Fruit fly (Drosophila melanogaster) whole organism, wandering third instar larva: ENCODE results near the gene Reph.

Experiments used
- Abd-B ChIP-seq: fragments of >200 bp; optimal IDR thresholded peaks from 2 replicates; lab custom pipeline; 2017; ENCODE audit warnings: missing biosample characterization, missing genetic modification characterization
- CG32264 ChIP-seq: fragments of 200-800 bp; sonication (Bioruptor generic); optimal IDR thresholded peaks from 2 replicates; lab custom pipeline; 2016; ENCODE audit warnings: missing biosample characterization, missing genetic modification characterization
- CG9705 ChIP-seq: fragments of 200-800 bp; sonication (Bioruptor generic); optimal IDR thresholded peaks from 2 replicates; lab custom pipeline; 2018; ENCODE audit warnings: missing biosample characterization, mild to moderate bottlenecking, missing genetic modification characterization
- Dfd ChIP-seq: fragments of >200 bp; optimal IDR thresholded peaks from 2 replicates; lab custom pipeline; 2017; ENCODE audit warnings: missing biosample characterization, missing genetic modification characterization
- Dif ChIP-seq: fragments of 200-275, 200-300 bp; sonication (Bioruptor generic); optimal IDR thresholded peaks from 2 replicates; lab custom pipeline; 2018; ENCODE audit warnings: missing biosample characterization, missing genetic modification characterization; ENCODE audit not compliant: partially characterized antibody
- GATAd ChIP-seq: sonication (Bioruptor generic); optimal IDR thresholded peaks from 2 replicates; lab custom pipeline; 2016; ENCODE audit warnings: missing biosample characterization, missing genetic modification characterization
- HLH106 ChIP-seq: fragments of 200-800 bp; optimal IDR thresholded peaks from 3 replicates; lab custom pipeline; 2019; ENCODE audit warnings: missing biosample characterization, mild to moderate bottlenecking, missing genetic modification characterization, moderate library complexity
- Hnf4 ChIP-seq: fragments of 200-800 bp; sonication (Bioruptor generic); optimal IDR thresholded peaks from 2 replicates; lab custom pipeline; 2016; ENCODE audit warnings: missing biosample characterization, mild to moderate bottlenecking, missing genetic modification characterization
- Hr78 ChIP-seq: fragments of >200 bp; optimal IDR thresholded peaks from 2 replicates; lab custom pipeline; 2017; ENCODE audit warnings: missing biosample characterization, missing genetic modification characterization
- Hr83 ChIP-seq: fragments of 200-300 bp; sonication (Bioruptor generic); optimal IDR thresholded peaks from 2 replicates; lab custom pipeline; 2016; ENCODE audit warnings: missing biosample characterization, mild to moderate bottlenecking, missing genetic modification characterization, moderate library complexity; ENCODE audit not compliant: poor library complexity, severe bottlenecking
- Jra ChIP-seq: sonication (Bioruptor generic); optimal IDR thresholded peaks from 2 replicates; lab custom pipeline; 2016; ENCODE audit warnings: missing biosample characterization, missing genetic modification characterization
- Mio ChIP-seq: sonication (Bioruptor generic); optimal IDR thresholded peaks from 2 replicates; lab custom pipeline; 2016; ENCODE audit warnings: missing biosample characterization, missing genetic modification characterization
- Myc ChIP-seq: fragments of >200 bp; optimal IDR thresholded peaks from 2 replicates; lab custom pipeline; 2017
- OdsH ChIP-seq: fragments of 200-800 bp; sonication (Bioruptor generic); optimal IDR thresholded peaks from 2 replicates; lab custom pipeline; 2016; ENCODE audit warnings: missing biosample characterization, mild to moderate bottlenecking, missing genetic modification characterization
- Rel ChIP-seq, 2 experiments: fragments of 200-800 bp; sonication (Bioruptor generic) in 1 of 2; optimal IDR thresholded peaks; 2 replicates in 1 of 2; 3 replicates in 1 of 2; lab custom pipeline; 2016 to 2019; ENCODE audit warnings: mild to moderate bottlenecking in 2 of 2, missing biosample characterization in 2 of 2, missing genetic modification characterization in 2 of 2, moderate library complexity in 1 of 2
- Sp1 ChIP-seq: fragments of 200-800 bp; sonication (Bioruptor generic); optimal IDR thresholded peaks from 3 replicates; lab custom pipeline; 2019; ENCODE audit warnings: missing biosample characterization, mild to moderate bottlenecking, missing genetic modification characterization, moderate library complexity
- Vsx2 ChIP-seq: fragments of 200-300, 225-300 bp; sonication (Bioruptor generic); optimal IDR thresholded peaks from 2 replicates; lab custom pipeline; 2018; ENCODE audit warnings: missing biosample characterization, missing genetic modification characterization; ENCODE audit not compliant: partially characterized antibody
- brk ChIP-seq: fragments of 200-800 bp; sonication (Bioruptor generic); optimal IDR thresholded peaks from 2 replicates; lab custom pipeline; 2016; ENCODE audit warnings: missing biosample characterization, mild to moderate bottlenecking, missing genetic modification characterization
- dl ChIP-seq, 2 experiments: fragments of 175-275, 200-275 bp in 1 of 2; fragments of 200-275 bp in 1 of 2; sonication (Bioruptor generic); optimal IDR thresholded peaks; lab custom pipeline; 2018; ENCODE audit warnings: mild to moderate bottlenecking in 2 of 2, missing biosample characterization in 2 of 2, missing genetic modification characterization in 2 of 2, moderate library complexity in 2 of 2; ENCODE audit not compliant: partially characterized antibody in 2 of 2, insufficient read depth in 1 of 2
- dmrt93B ChIP-seq: fragments of 200-800 bp; sonication (Bioruptor generic); optimal IDR thresholded peaks from 2 replicates; lab custom pipeline; 2018; ENCODE audit warnings: missing biosample characterization, mild to moderate bottlenecking, missing genetic modification characterization
- dsf ChIP-seq: sonication (Bioruptor generic); optimal IDR thresholded peaks from 2 replicates; lab custom pipeline; 2016; ENCODE audit warnings: missing biosample characterization, missing genetic modification characterization, borderline replicate concordance
- ey ChIP-seq: fragments of 200-800 bp; sonication (Bioruptor generic); optimal IDR thresholded peaks from 2 replicates; lab custom pipeline; 2016; ENCODE audit warnings: missing biosample characterization, missing genetic modification characterization
- foxo ChIP-seq, 2 experiments: fragments of 200-800 bp; sonication (Bioruptor generic); optimal IDR thresholded peaks; 2 replicates in 1 of 2; 3 replicates in 1 of 2; lab custom pipeline; 2016 to 2017; ENCODE audit warnings: missing biosample characterization in 2 of 2, missing genetic modification characterization in 2 of 2
- fru ChIP-seq: fragments of 200-800 bp; sonication (Bioruptor generic); optimal IDR thresholded peaks from 3 replicates; lab custom pipeline; 2016; ENCODE audit warnings: missing biosample characterization, mild to moderate bottlenecking, missing genetic modification characterization
- h ChIP-seq: fragments of 200-800 bp; sonication (Bioruptor generic); optimal IDR thresholded peaks from 3 replicates; lab custom pipeline; 2016; ENCODE audit warnings: missing biosample characterization, mild to moderate bottlenecking, missing genetic modification characterization
- jim ChIP-seq: fragments of 175-275, 200-325 bp; sonication (Bioruptor generic); optimal IDR thresholded peaks from 2 replicates; lab custom pipeline; 2016; ENCODE audit warnings: missing biosample characterization, mild to moderate bottlenecking, missing genetic modification characterization
- pan ChIP-seq: fragments of >200 bp; optimal IDR thresholded peaks from 2 replicates; lab custom pipeline; 2017
- psq ChIP-seq: fragments of 200-800 bp; sonication (Bioruptor generic); optimal IDR thresholded peaks from 3 replicates; lab custom pipeline; 2017; ENCODE audit warnings: missing biosample characterization, mild to moderate bottlenecking, missing genetic modification characterization, moderate library complexity
- rgr ChIP-seq: fragments of 200-800 bp; sonication (Bioruptor generic); optimal IDR thresholded peaks from 3 replicates; lab custom pipeline; 2016; ENCODE audit warnings: missing biosample characterization, mild to moderate bottlenecking, missing genetic modification characterization
- sage ChIP-seq: fragments of 200-800 bp; sonication (Bioruptor generic); optimal IDR thresholded peaks from 2 replicates; lab custom pipeline; 2016; ENCODE audit warnings: missing biosample characterization, mild to moderate bottlenecking, missing genetic modification characterization
- sv ChIP-seq: fragments of 200-800 bp; sonication (Bioruptor generic); optimal IDR thresholded peaks from 3 replicates; lab custom pipeline; 2016; ENCODE audit warnings: missing biosample characterization, missing genetic modification characterization
- tai ChIP-seq: sonication (Bioruptor generic); optimal IDR thresholded peaks from 2 replicates; lab custom pipeline; 2016; ENCODE audit warnings: missing biosample characterization, missing genetic modification characterization
- usp ChIP-seq: fragments of >200 bp; optimal IDR thresholded peaks from 2 replicates; lab custom pipeline; 2017; ENCODE audit warnings: missing biosample characterization, missing genetic modification characterization
- woc ChIP-seq: sonication (Bioruptor generic); optimal IDR thresholded peaks from 2 replicates; lab custom pipeline; 2016; ENCODE audit warnings: missing biosample characterization, mild to moderate bottlenecking, missing genetic modification characterization

The Reph gene

dm6 chr2L:3844135-3844534 lies 40.8 kb downstream of the Reph start (continued):
- peak; percentile 59 for TF ChIP-seq Hnf4
- no peak for TF ChIP-seq Dif (GFP tag; lab: Kevin White, UChicago)
- TF ChIP-seq usp (GFP tag; lab: Kevin White, UChicago), result no peak
- no peak for TF ChIP-seq CG9705 (GFP tag; lab: Kevin White, UChicago)
- peak; percentile 10 for TF ChIP-seq brk
- peak; percentile 59 for TF ChIP-seq ey
- TF ChIP-seq dmrt93B, result no peak
- no peak for TF ChIP-seq dsf (GFP tag; lab: Kevin White, UChicago)
- TF ChIP-seq CG32264 (GFP tag; lab: Kevin White, UChicago), result no peak
- no peak for TF ChIP-seq h

dm6 chr2L:3844898-3845713 lies 41.8 kb downstream of the Reph start:
- TF ChIP-seq psq (GFP tag; lab: Kevin White, UChicago) (no peak), Myc (no peak)
- TF ChIP-seq, all 38 proteins: peak for 0

DNA sequence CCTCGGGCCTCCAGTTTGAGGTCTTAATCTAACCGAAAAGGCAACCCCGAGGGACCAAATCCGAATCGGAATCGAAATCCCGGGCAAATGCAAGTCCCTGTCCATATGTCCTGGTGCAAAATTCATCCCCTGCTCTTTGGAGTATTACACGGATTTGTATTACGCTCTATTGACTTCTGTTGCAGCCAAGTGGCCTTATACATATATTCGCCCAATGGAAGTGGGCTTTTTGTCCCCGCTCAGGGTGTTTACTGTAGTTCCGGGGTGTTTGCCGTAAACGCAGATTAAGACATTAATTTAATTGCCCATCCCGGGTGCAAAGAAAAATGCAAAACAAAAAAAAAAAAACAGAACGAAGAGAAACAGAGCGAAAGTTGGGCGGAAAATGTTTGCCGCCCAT lies 43.2 kb downstream of the Reph start:
- no peak for TF ChIP-seq Jra (GFP tag; lab: Kevin White, UChicago)
- TF ChIP-seq Hr78, result no peak
- no peak for TF ChIP-seq sage (GFP tag; lab: Kevin White, UChicago)
- TF ChIP-seq tai, result no peak
- no peak for TF ChIP-seq Hr83 (GFP tag; lab: Kevin White, UChicago)

- TF ChIP-seq Hnf4, result no peak
- no peak for TF ChIP-seq CG32264 (GFP tag; lab: Kevin White, UChicago)
- no peak for TF ChIP-seq dsf (GFP tag; lab: Kevin White, UChicago)
- TF ChIP-seq Myc, result no peak
- no peak for TF ChIP-seq fru (GFP tag; lab: Kevin White, UChicago)
- TF ChIP-seq HLH106 (tag; lab: Kevin White, UChicago), result peak; percentile 18
- no peak for TF ChIP-seq Mio (GFP tag; lab: Kevin White, UChicago)
Observed at dm6 chr2L:3847908-3848307, 44.6 kb downstream of the Reph start.

DNA sequence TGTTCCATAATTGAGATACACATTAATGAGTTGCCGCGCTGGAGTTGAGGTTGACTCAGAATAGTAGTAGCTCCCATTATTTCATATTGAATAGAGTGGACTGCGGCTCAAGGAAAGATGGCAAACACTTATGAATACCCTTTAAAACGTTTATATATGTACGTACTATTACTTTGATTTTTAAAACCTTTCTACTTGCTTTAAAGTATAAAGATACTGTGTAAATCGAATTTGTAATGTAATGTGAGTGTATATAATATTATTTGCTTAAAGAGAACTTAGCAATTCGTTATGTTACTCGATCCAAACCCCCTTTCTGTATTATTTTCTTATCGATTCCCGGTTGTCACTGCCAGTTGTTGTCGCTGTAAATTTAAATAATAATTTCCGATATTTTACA lies 48.0 kb downstream of the Reph start:
- TF ChIP-seq foxo (GFP tag; optimal IDR thresholded peaks at IDR 0.05; lab: Kevin White, UChicago) (no peak), dl (GFP tag; optimal IDR thresholded peaks at IDR 0.05; lab: Kevin White, UChicago; ENCODE audit: insufficient read depth in 1 of 2, partially characterized antibody in 2 of 2) (no peak), Jra (GFP tag; lab: Kevin White, UChicago) (no peak)

DNA sequence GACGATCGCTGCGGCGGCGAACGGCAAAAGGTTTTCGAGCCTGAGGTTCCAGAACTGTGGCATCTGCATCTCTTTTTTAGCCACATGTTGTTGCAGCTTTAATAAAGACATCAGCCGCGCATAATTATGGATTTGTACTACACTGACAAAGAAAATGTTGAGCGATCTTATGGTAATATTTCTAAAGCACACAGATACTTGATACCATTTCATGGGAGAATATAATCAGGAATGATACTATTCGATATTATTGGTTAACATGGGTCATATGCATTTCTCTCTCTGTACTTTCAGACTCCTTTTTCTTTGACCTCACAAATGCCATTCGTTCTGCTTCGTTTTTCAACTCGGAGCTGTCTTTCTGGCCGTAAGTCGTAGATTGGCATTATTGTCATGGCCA lies 48.8 kb downstream of the Reph start:
- TF ChIP-seq Dfd (no peak), rgr (peak; percentile 4), jim (no peak), foxo (GFP tag; optimal IDR thresholded peaks at IDR 0.05; lab: Kevin White, UChicago) (peak in 1 of 2 experiments; percentile 35), woc (no peak), HLH106 (tag; lab: Kevin White, UChicago) (peak; percentile 36), h (peak; percentile 28), fru (GFP tag; lab: Kevin White, UChicago) (peak; percentile 6), Vsx2 (no peak), Jra (GFP tag; lab: Kevin White, UChicago) (no peak), Mio (GFP tag; lab: Kevin White, UChicago) (no peak), Hnf4 (peak; percentile 7)

DNA sequence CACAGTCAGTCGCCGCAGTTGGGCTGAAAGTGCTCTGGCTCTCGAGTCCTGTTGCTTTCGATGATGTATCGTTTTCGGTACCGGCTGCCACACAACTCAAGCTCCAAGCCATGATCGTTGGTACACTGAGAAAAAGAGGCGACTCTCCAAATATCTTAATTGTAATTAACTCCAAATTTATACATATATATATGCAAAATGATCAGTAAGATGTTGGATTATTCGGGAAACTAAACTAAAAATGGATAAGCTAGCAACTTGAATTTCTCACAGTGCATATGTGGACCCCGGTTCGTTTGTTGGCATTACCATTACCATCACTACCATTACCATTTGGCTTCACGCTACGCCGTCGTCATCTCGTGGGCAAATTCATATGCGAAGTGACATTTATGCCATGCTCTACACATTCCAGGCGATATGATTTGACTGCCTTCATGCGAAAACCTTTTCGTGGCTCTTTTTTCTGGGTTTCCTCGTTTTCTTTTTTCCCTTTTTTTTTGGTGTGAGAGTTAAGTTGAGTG lies 50.2 kb downstream of the Reph start:
- TF ChIP-seq dmrt93B, result no peak
- TF ChIP-seq rgr, result peak; percentile 6
- no peak for TF ChIP-seq Rel (GFP tag; optimal IDR thresholded peaks at IDR 0.05; lab: Kevin White, UChicago)
- TF ChIP-seq Rel (tag; optimal IDR thresholded peaks at IDR 0.05; lab: Kevin White, UChicago), result no peak
- no peak for TF ChIP-seq jim
- peak; percentile 4 for TF ChIP-seq fru (GFP tag; lab: Kevin White, UChicago)
- TF ChIP-seq tai, result no peak
- no peak for TF ChIP-seq sv (GFP tag; lab: Kevin White, UChicago)
- TF ChIP-seq Dif (GFP tag; lab: Kevin White, UChicago), result no peak
- no peak for TF ChIP-seq dl (GFP tag; optimal IDR thresholded peaks at IDR 0.05; lab: Kevin White, UChicago; ENCODE audit: insufficient read depth in 1 of 2, partially characterized antibody in 2 of 2)
- no peak for TF ChIP-seq Hnf4
- TF ChIP-seq CG32264 (GFP tag; lab: Kevin White, UChicago), result no peak
- no peak for TF ChIP-seq GATAd (GFP tag; lab: Kevin White, UChicago)
- no peak for TF ChIP-seq Abd-B (GFP tag; lab: Kevin White, UChicago)
- TF ChIP-seq Sp1 (GFP tag; lab: Kevin White, UChicago), result peak; percentile 5
- no peak for TF ChIP-seq Hr83 (GFP tag; lab: Kevin White, UChicago)
- TF ChIP-seq OdsH, result no peak
- no peak for TF ChIP-seq Hr78
- TF ChIP-seq foxo (GFP tag; optimal IDR thresholded peaks at IDR 0.05; lab: Kevin White, UChicago), result peak in 1 of 2 experiments; percentile 14
- no peak for TF ChIP-seq CG9705 (GFP tag; lab: Kevin White, UChicago)
- TF ChIP-seq pan, result no peak
- TF ChIP-seq brk, result no peak
- TF ChIP-seq Myc, result no peak
